Fruit fly (Drosophila melanogaster): ENCODE data around the gene CG9175.

The CG9175 gene

DNA sequence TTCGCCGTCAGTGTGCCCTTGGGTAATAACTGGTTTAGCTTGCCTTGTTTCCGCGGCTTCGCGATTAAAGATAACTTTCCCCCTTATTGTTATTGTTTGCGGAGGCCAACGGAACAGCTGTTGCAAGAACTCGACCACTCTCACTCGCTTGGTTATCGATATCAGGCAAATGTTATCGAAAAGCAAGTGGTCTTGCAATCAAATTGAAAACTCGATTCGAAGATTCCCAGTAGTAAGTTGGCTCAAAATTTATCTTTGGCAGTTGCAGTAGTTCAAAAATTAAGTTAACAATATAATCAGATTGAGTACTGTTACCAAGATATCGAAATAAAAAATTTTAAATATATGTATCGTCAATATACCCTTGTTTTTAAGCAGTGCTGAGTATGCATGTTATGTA, 32.9 kb downstream of the CG9175 start, which contains the start of the genes Fbw5 and CG9147 (continued):
- TF ChIP-seq CG18476 (GFP tag; optimal IDR thresholded peaks at IDR 0.05): peak; percentile 99
- peak; percentile 99 for TF ChIP-seq klu (GFP tag; IDR thresholded peaks at IDR 0.05)
- no peak for TF ChIP-seq abd-A (tag; optimal IDR thresholded peaks at IDR 0.05)
- peak; percentile 99 for TF ChIP-seq CG9932 (GFP tag; IDR thresholded peaks at IDR 0.05)
- TF ChIP-seq tup (GFP tag; optimal IDR thresholded peaks at IDR 0.05): peak; percentile 99
- TF ChIP-seq CG14050 (GFP tag; IDR thresholded peaks at IDR 0.05): peak; percentile 100
- TF ChIP-seq CG15269 (tag; optimal IDR thresholded peaks at IDR 0.05): peak; percentile 100
- peak; percentile 100 for TF ChIP-seq CG11247 (GFP tag; IDR thresholded peaks at IDR 0.05)
- peak; percentile 99 for TF ChIP-seq dm (GFP tag; optimal IDR thresholded peaks at IDR 0.05)
- TF ChIP-seq hkb (optimal IDR thresholded peaks at IDR 0.05): no peak
- TF ChIP-seq hkb (GFP tag; IDR thresholded peaks at IDR 0.05): peak; percentile 100
- TF ChIP-seq Drgx (GFP tag; IDR thresholded peaks at IDR 0.05): peak; percentile 99
- peak; percentile 100 for TF ChIP-seq CG30403 (GFP tag; optimal IDR thresholded peaks at IDR 0.05)
- peak; percentile 80 for TF ChIP-seq CG15479 (GFP tag; optimal IDR thresholded peaks at IDR 0.05)
- no peak for TF ChIP-seq h (optimal IDR thresholded peaks at IDR 0.05)
- TF ChIP-seq CG9817 (tag; optimal IDR thresholded peaks at IDR 0.05): peak; percentile 99
- peak; percentile 97 for TF ChIP-seq Elba2 (GFP tag; optimal IDR thresholded peaks at IDR 0.05)
- peak; percentile 98 for TF ChIP-seq MESR4 (GFP tag; optimal IDR thresholded peaks at IDR 0.05)
- peak; percentile 99 for TF ChIP-seq Mes4 (GFP tag; optimal IDR thresholded peaks at IDR 0.05)
- TF ChIP-seq CG8281 (tag; optimal IDR thresholded peaks at IDR 0.05): peak; percentile 94
- peak; percentile 100 for TF ChIP-seq CG2678 (tag; optimal IDR thresholded peaks at IDR 0.05)
- peak; percentile 100 for TF ChIP-seq row (GFP tag; IDR thresholded peaks at IDR 0.05)
- TF ChIP-seq CG6683 (GFP tag; optimal IDR thresholded peaks at IDR 0.05): peak; percentile 96
- TF ChIP-seq ind (GFP tag; optimal IDR thresholded peaks at IDR 0.05): peak; percentile 99
- peak; percentile 98 for TF ChIP-seq twi (tag; optimal IDR thresholded peaks at IDR 0.05)
- TF ChIP-seq gro (GFP tag; optimal IDR thresholded peaks at IDR 0.05): peak; percentile 100
- peak; percentile 100 for TF ChIP-seq CG17328 (GFP tag; IDR thresholded peaks at IDR 0.05)
- peak; percentile 100 for TF ChIP-seq chn (GFP tag; optimal IDR thresholded peaks at IDR 0.05)
- TF ChIP-seq bigmax (GFP tag; optimal IDR thresholded peaks at IDR 0.05): peak; percentile 81
- TF ChIP-seq shn (GFP tag; optimal IDR thresholded peaks at IDR 0.05): peak; percentile 99
- TF ChIP-seq fd64A (GFP tag; optimal IDR thresholded peaks at IDR 0.05): peak; percentile 97
- peak; percentile 100 for TF ChIP-seq seq (GFP tag; IDR thresholded peaks at IDR 0.05)
- TF ChIP-seq CG7987 (GFP tag; optimal IDR thresholded peaks at IDR 0.05): peak; percentile 98
- peak; percentile 100 for TF ChIP-seq PHDP (tag; optimal IDR thresholded peaks at IDR 0.05)
- TF ChIP-seq pum (GFP tag; optimal IDR thresholded peaks at IDR 0.05): peak; percentile 99
- TF ChIP-seq btn (GFP tag; optimal IDR thresholded peaks at IDR 0.05): peak; percentile 99
- peak; percentile 98 for TF ChIP-seq CG18764 (GFP tag; optimal IDR thresholded peaks at IDR 0.05)
- TF ChIP-seq sc (optimal IDR thresholded peaks at IDR 0.05): no peak
- peak; percentile 99 for TF ChIP-seq sc (GFP tag; optimal IDR thresholded peaks at IDR 0.05)
- peak; percentile 100 for TF ChIP-seq bab2 (GFP tag; optimal IDR thresholded peaks at IDR 0.05)
- peak; percentile 100 for TF ChIP-seq lmd (GFP tag; IDR thresholded peaks at IDR 0.05)
- TF ChIP-seq Sox100B (GFP tag; optimal IDR thresholded peaks at IDR 0.05): peak; percentile 99
- TF ChIP-seq grau (tag; optimal IDR thresholded peaks at IDR 0.05): peak; percentile 99
- peak; percentile 100 for TF ChIP-seq zfh1 (GFP tag; IDR thresholded peaks at IDR 0.05)
- TF ChIP-seq zf30C (GFP tag; optimal IDR thresholded peaks at IDR 0.05): no peak
- TF ChIP-seq unc-4 (GFP tag; IDR thresholded peaks at IDR 0.05; ENCODE audit: partially characterized antibody): peak; percentile 59
- TF ChIP-seq disco-r (GFP tag; optimal IDR thresholded peaks at IDR 0.05): peak; percentile 99
- peak; percentile 98 for TF ChIP-seq Lhr (GFP tag; optimal IDR thresholded peaks at IDR 0.05)
- peak; percentile 98 for TF ChIP-seq CG2199 (GFP tag; IDR thresholded peaks at IDR 0.05)
- peak; percentile 83 for TF ChIP-seq Kr (GFP tag; optimal IDR thresholded peaks at IDR 0.05)
- peak; percentile 92 for TF ChIP-seq Deaf1 (tag; optimal IDR thresholded peaks at IDR 0.05)
- TF ChIP-seq CG3726 (GFP tag; IDR thresholded peaks at IDR 0.05): peak; percentile 99
- TF ChIP-seq CG4820 (GFP tag; optimal IDR thresholded peaks at IDR 0.05): peak; percentile 99
